Worm (Caenorhabditis elegans): Measurements from ENCODE around the gene spp-11.

DNA sequence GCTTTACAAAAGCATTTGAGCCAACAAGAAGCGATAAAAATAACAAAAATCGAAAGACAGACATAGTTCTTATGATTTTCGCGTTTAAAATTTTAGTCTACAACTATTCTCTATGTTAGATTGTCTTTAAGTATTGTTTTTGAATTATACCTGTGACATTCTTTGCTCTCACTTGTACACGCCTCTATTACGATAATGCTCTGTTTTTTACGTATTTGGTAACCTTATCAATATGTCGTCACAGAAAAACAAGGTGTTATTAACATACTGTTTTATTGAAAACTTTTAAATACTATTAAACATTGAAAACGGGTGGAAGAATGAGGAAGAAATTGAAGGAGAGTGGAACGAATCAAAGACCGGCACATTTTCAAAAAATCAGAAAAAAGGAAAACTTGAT lies at the start of gene spp-11:
- no peak for TF ChIP-seq skn-1 (tag; optimal IDR thresholded peaks at IDR 0.05)
- no peak for TF ChIP-seq sma-9 (GFP tag; optimal IDR thresholded peaks at IDR 0.05)
- TF ChIP-seq sma-9 (tag; optimal IDR thresholded peaks at IDR 0.05) = no peak
- no peak for TF ChIP-seq ztf-11 (tag; optimal IDR thresholded peaks at IDR 0.05)
- no peak for TF ChIP-seq nhr-11 (tag; optimal IDR thresholded peaks at IDR 0.05)
- no peak for TF ChIP-seq mab-5 (tag; optimal IDR thresholded peaks at IDR 0.05)
- no peak for TF ChIP-seq nhr-77 (tag; optimal IDR thresholded peaks at IDR 0.05)
- no peak for TF ChIP-seq dmd-4 (tag; optimal IDR thresholded peaks at IDR 0.05)
